Worm (Caenorhabditis elegans) whole organism, L4 larva: Measurements from ENCODE around the gene slc-36.1.
A peak's percentile ranks its signal among the peaks of the same experiment; 100 is the strongest.

ENCODE experiments used
- D1046.2 ChIP-seq: fragments of 200-800 bp; sonication (Bioruptor generic); IDR thresholded peaks from 2 replicates; pipeline ENCODE4 v1.3.6; 2022; ENCODE audit warnings: missing genetic modification characterization, missing compliant biosample characterization
- Y48G9A.11 ChIP-seq: fragments of 200-800 bp; sonication (Bioruptor generic); IDR thresholded peaks from 2 replicates; pipeline ENCODE4 v1.3.6; 2022; ENCODE audit warnings: missing genetic modification reagents, missing genetic modification characterization, missing compliant biosample characterization
- ama-1 ChIP-seq: fragments of 150-350 bp; optimal IDR thresholded peaks from 2 replicates; lab custom pipeline; 2014; ENCODE audit warnings: inconsistent platforms, mixed read lengths
- arid-1 ChIP-seq: fragments of 200-800 bp; sonication (Bioruptor generic); conservative IDR thresholded peaks from 2 replicates; pipeline ENCODE4 v1.3.6; 2022; ENCODE audit warnings: missing genetic modification reagents, missing genetic modification characterization, missing compliant biosample characterization
- attf-4 ChIP-seq: sonication (generic microtip); optimal IDR thresholded peaks from 3 replicates; lab custom pipeline; 2017; ENCODE audit warnings: missing biosample characterization, missing genetic modification characterization
- ceh-28 ChIP-seq: fragments of 150-350 bp; optimal IDR thresholded peaks from 2 replicates; lab custom pipeline; 2014; ENCODE audit warnings: missing biosample characterization, missing genetic modification reagents, missing genetic modification characterization
- ceh-32 ChIP-seq: sonication (generic microtip); optimal IDR thresholded peaks from 2 replicates; lab custom pipeline; 2016; ENCODE audit warnings: mild to moderate bottlenecking, missing genetic modification characterization, missing compliant biosample characterization; ENCODE audit not compliant: poor library complexity
- ctbp-1 ChIP-seq: fragments of 200-800 bp; sonication (Bioruptor generic); IDR thresholded peaks from 2 replicates; pipeline ENCODE4 v1.3.6; 2022; ENCODE audit warnings: missing genetic modification reagents, missing genetic modification characterization, missing compliant biosample characterization
- daf-16 ChIP-seq, 3 experiments: sonication (generic microtip); optimal IDR thresholded peaks; 2 replicates each; lab custom pipeline; 2016 to 2017; ENCODE audit warnings: missing genetic modification characterization in 3 of 3, missing genetic modification reagents in 3 of 3, mild to moderate bottlenecking in 2 of 3, missing compliant biosample characterization in 2 of 3, missing biosample characterization in 1 of 3, moderate library complexity in 1 of 3
- dmd-6 ChIP-seq: fragments of 200-800 bp; sonication (Bioruptor generic); IDR thresholded peaks from 2 replicates; pipeline ENCODE4 v1.3.6; 2022; ENCODE audit warnings: missing genetic modification reagents, missing genetic modification characterization, missing compliant biosample characterization
- dmd-8 ChIP-seq: fragments of 200-800 bp; sonication (Bioruptor generic); IDR thresholded peaks from 2 replicates; pipeline ENCODE4 v1.3.6; 2022; ENCODE audit warnings: missing genetic modification characterization, missing compliant biosample characterization
- dve-1 ChIP-seq: sonication (generic microtip); optimal IDR thresholded peaks from 2 replicates; lab custom pipeline; 2017; ENCODE audit warnings: antibody characterized with exemption, mild to moderate bottlenecking, missing genetic modification characterization, missing compliant biosample characterization; ENCODE audit not compliant: insufficient read depth
- hlh-11 ChIP-seq: fragments of 200-800 bp; sonication (Bioruptor generic); optimal IDR thresholded peaks from 2 replicates; lab custom pipeline; 2018; ENCODE audit warnings: mild to moderate bottlenecking, missing genetic modification characterization, missing compliant biosample characterization
- lin-38 ChIP-seq: fragments of 200-800 bp; sonication (Bioruptor generic); IDR thresholded peaks from 2 replicates; pipeline ENCODE4 v1.3.6; 2022; ENCODE audit warnings: missing genetic modification reagents, missing genetic modification characterization, missing compliant biosample characterization
- madf-9 ChIP-seq: fragments of 200-800 bp; sonication (Bioruptor generic); conservative IDR thresholded peaks from 2 replicates; pipeline ENCODE4 v1.3.6; 2022; ENCODE audit warnings: missing genetic modification reagents, missing genetic modification characterization, missing compliant biosample characterization
- mdt-29 ChIP-seq: fragments of 200-800 bp; sonication (Bioruptor generic); IDR thresholded peaks from 2 replicates; pipeline ENCODE4 v1.3.6; 2022; ENCODE audit warnings: missing genetic modification reagents, missing genetic modification characterization, missing compliant biosample characterization
- mep-1 ChIP-seq: fragments of 150-350 bp; sonication (generic microtip); optimal IDR thresholded peaks from 3 replicates; lab custom pipeline; 2014; ENCODE audit warnings: missing biosample characterization, missing genetic modification characterization
- mxl-2 ChIP-seq: fragments of 200-800 bp; sonication (Bioruptor generic); conservative IDR thresholded peaks from 2 replicates; pipeline ENCODE4 v1.3.6; 2022; ENCODE audit warnings: missing genetic modification reagents, missing genetic modification characterization, missing compliant biosample characterization
- mxl-3 ChIP-seq: fragments of 200-800 bp; sonication (Bioruptor generic); optimal IDR thresholded peaks from 2 replicates; lab custom pipeline; 2018; ENCODE audit warnings: mild to moderate bottlenecking, missing genetic modification characterization, missing compliant biosample characterization
- nhr-25 ChIP-seq: sonication (generic microtip); optimal IDR thresholded peaks from 2 replicates; lab custom pipeline; 2017; ENCODE audit warnings: missing genetic modification characterization, mild to moderate bottlenecking, missing compliant biosample characterization, antibody characterized with exemption, moderate library complexity, borderline replicate concordance; ENCODE audit not compliant: insufficient read depth
- nhr-28 ChIP-seq: fragments of 150-350 bp; optimal IDR thresholded peaks from 2 replicates; lab custom pipeline; 2014; ENCODE audit warnings: missing biosample characterization, missing genetic modification characterization
- php-3 ChIP-seq: fragments of 200-800 bp; sonication (Bioruptor generic); IDR thresholded peaks from 2 replicates; pipeline ENCODE4 v1.3.6; 2022; ENCODE audit warnings: missing genetic modification reagents, missing genetic modification characterization, missing compliant biosample characterization
- pqm-1 ChIP-seq: sonication (generic microtip); optimal IDR thresholded peaks from 2 replicates; lab custom pipeline; 2017; ENCODE audit warnings: missing biosample characterization, missing genetic modification characterization
- rbr-2 ChIP-seq: sonication (generic microtip); optimal IDR thresholded peaks from 2 replicates; lab custom pipeline; 2016; ENCODE audit warnings: missing genotype, missing genetic modification characterization, missing compliant biosample characterization
- set-16 ChIP-seq: fragments of 200-800 bp; sonication (Bioruptor generic); IDR thresholded peaks from 2 replicates; pipeline ENCODE4 v1.3.6; 2022; ENCODE audit warnings: missing genetic modification reagents, missing genetic modification characterization, missing compliant biosample characterization
- spr-3 ChIP-seq: fragments of 200-800 bp; sonication (Bioruptor generic); optimal IDR thresholded peaks from 2 replicates; lab custom pipeline; 2018; ENCODE audit warnings: mild to moderate bottlenecking, missing genetic modification characterization, missing compliant biosample characterization
- unc-130 ChIP-seq: sonication (generic microtip); optimal IDR thresholded peaks from 2 replicates; lab custom pipeline; 2016; ENCODE audit warnings: missing genetic modification reagents, missing genetic modification characterization, missing compliant biosample characterization
- unc-62 ChIP-seq, 3 experiments: fragments of 150-350 bp in 1 of 3; sonication (generic microtip); optimal IDR thresholded peaks in 2 of 3; peaks in 1 of 3; 1 replicate in 1 of 3; 2 replicates in 2 of 3; lab custom pipeline; 2014 to 2017; ENCODE audit warnings: missing biosample characterization in 3 of 3, missing genetic modification characterization in 3 of 3, missing genetic modification reagents in 3 of 3, missing genotype in 1 of 3
- zfp-2 ChIP-seq: sonication (generic microtip); optimal IDR thresholded peaks from 2 replicates; lab custom pipeline; 2016; ENCODE audit warnings: mild to moderate bottlenecking, missing genetic modification characterization, missing compliant biosample characterization
- ztf-7 ChIP-seq: fragments of 150-350 bp; optimal IDR thresholded peaks from 2 replicates; lab custom pipeline; 2014; ENCODE audit warnings: missing biosample characterization, missing genetic modification characterization

slc-36.1 gene

DNA sequence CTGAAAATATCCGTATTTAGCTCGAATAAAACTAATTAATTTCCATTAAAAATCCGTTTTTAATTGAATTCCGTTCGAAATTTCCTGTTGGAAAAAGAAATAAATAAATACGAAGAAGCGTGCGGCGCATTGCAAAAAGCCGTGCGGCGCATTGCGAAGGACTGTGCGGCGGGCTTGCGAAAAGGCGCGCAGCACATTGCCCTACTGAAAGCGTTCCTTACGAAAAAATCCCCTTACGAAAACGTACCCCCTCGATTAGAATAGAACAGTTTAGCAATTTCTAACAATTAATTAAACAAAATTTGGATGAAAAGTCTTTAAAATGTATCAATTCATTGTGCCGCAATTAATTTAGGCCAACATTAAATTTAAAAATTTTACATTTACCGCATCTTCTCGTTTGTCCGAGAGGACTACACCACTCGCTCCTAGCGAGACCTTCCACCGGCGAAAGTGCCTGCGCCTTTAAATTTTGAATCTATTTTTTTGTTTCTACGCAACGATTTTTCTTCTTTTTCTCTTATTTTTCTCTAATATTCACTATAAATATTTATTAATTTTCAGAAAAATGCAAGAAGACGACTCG, 10.9 kb upstream of the slc-36.1 start, which contains the start of gene npp-18 (continued):
- TF ChIP-seq dmd-6 (peak; percentile 54), ctbp-1 (GFP tag; lab: Robert Waterston, UW) (peak; percentile 70; the same call in 1 of the 2 replicates), Y48G9A.11 (peak; percentile 55; the same call in 1 of the 2 replicates), D1046.2 (GFP tag; lab: Robert Waterston, UW) (peak; percentile 77; the same call in 1 of the 2 replicates), dve-1 (tag; lab: Kevin White, UChicago) (peak; percentile 56), hlh-11 (tag; lab: Kevin White, UChicago) (peak; percentile 4), set-16 (GFP tag; lab: Robert Waterston, UW) (peak; percentile 55; the same call in 1 of the 2 replicates)

DNA sequence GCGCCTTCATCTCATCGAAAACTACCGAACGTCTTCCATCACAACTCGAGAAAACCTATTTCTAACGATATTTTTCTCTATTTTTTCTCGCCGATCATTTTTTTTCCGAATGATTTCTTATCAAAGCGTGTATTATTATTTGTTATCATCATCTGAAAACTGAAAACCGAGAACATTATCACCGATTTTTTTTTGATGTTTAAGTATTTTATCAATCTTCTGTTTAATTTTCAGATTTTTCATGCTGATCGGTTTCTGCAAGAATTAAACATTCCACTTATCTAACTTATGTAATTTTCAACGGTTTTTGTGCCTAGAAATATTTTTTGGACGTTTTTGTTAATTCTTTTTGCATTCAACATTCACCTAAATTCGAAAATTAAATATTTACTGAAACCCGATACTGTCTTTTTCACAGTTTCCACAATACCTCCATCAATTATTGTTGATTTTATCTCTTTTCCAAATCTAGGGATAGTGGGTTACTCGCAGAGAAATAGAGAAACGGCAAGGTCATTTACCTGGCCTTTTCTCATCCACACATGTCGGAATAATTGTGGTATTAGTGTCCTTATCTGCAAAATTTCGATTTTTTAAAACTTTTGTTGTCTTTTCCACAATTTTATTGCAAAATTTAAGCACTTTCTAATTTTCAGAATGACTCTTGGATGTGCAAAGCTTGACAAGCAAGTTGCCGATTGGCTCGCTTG, 8.4 kb upstream of the slc-36.1 start, which contains the start of gene pgm-2:
TSS of gene pgm-2 (plus strand) at position 657 of the 710 bp plus-strand sequence.
- TF ChIP-seq ama-1 (lab: Kevin White, UChicago), result peak; percentile 9
- no peak for TF ChIP-seq unc-62 (GFP tag; optimal IDR thresholded peaks at IDR 0.05 in 1 of 2; lab: Kevin White, UChicago)
- TF ChIP-seq unc-62 (tag; optimal IDR thresholded peaks at IDR 0.05; lab: Kevin White, UChicago), result no peak
- TF ChIP-seq mxl-3 (GFP tag; lab: Kevin White, UChicago), result peak; percentile 8
- no peak for TF ChIP-seq ceh-28
- TF ChIP-seq mep-1, result peak; percentile 17
- no peak for TF ChIP-seq spr-3 (GFP tag; lab: Kevin White, UChicago)
- TF ChIP-seq daf-16 (GFP tag; optimal IDR thresholded peaks at IDR 0.05; lab: Kevin White, UChicago), result no peak
- peak; percentile 34 for TF ChIP-seq daf-16 (tag; optimal IDR thresholded peaks at IDR 0.05; lab: Kevin White, UChicago)
- TF ChIP-seq pqm-1 (tag; lab: Kevin White, UChicago), result peak; percentile 23
- peak; percentile 6 for TF ChIP-seq nhr-28 (tag; lab: Kevin White, UChicago)
- peak; percentile 38 for TF ChIP-seq dve-1 (tag; lab: Kevin White, UChicago)
- peak; percentile 7 for TF ChIP-seq hlh-11 (tag; lab: Kevin White, UChicago)
- TF ChIP-seq nhr-25 (tag; lab: Kevin White, UChicago), result peak; percentile 19

- 0 out of 2 replicates have a peak, but pooled peaks have one; percentile 42 for TF ChIP-seq dmd-8 (GFP tag; lab: Robert Waterston, UW)
- no peak for TF ChIP-seq mdt-29 (GFP tag; lab: Robert Waterston, UW)
- no peak for TF ChIP-seq hlh-11 (tag; lab: Kevin White, UChicago)
- no peak for TF ChIP-seq ztf-7 (tag; lab: Kevin White, UChicago)
- no peak for TF ChIP-seq madf-9 (GFP tag; lab: Robert Waterston, UW)
- no peak for TF ChIP-seq attf-4 (tag; lab: Kevin White, UChicago)
- peak; percentile 58 for TF ChIP-seq set-16 (GFP tag; lab: Robert Waterston, UW)
- TF ChIP-seq ceh-32, result no peak
- TF ChIP-seq php-3, result no peak
- TF ChIP-seq zfp-2 (tag; lab: Kevin White, UChicago), result no peak
These were observed 5.3 kb upstream of the slc-36.1 start for ce11 chrIII:13301983-13302382.

- TF ChIP-seq lin-38 (peak; percentile 42), unc-130 (GFP tag; lab: Kevin White, UChicago) (peak; percentile 5), arid-1 (GFP tag; lab: Robert Waterston, UW) (no peak), mxl-2 (GFP tag; lab: Robert Waterston, UW) (no peak), rbr-2 (no peak), zfp-2 (tag; lab: Kevin White, UChicago) (no peak), madf-9 (GFP tag; lab: Robert Waterston, UW) (no peak)
- TF ChIP-seq, all 104 proteins: peak for 2
These were observed 4.7 kb upstream of the slc-36.1 start for ce11 chrIII:13302578-13302977.
